Fruit fly (Drosophila melanogaster) whole organism, embryonic: ENCODE measurements around the gene dlg1.
A peak's percentile ranks its signal among the peaks of the same experiment; 100 is the strongest.

ENCODE experiments used
- Adf1 ChIP-seq: fragments of 200-800 bp; sonication (Bioruptor generic); IDR thresholded peaks from 2 replicates; pipeline ENCODE4 v1.3.6; 2022; ENCODE audit warnings: missing biosample characterization, missing genetic modification characterization
- CG10565 ChIP-seq: fragments of 200-800 bp; sonication (Bioruptor generic); optimal IDR thresholded peaks from 3 replicates; lab custom pipeline; 2016; ENCODE audit warnings: missing biosample characterization, mild to moderate bottlenecking, missing genetic modification characterization
- CG12104 ChIP-seq: fragments of 200-800 bp; sonication (Bioruptor generic); optimal IDR thresholded peaks from 3 replicates; lab custom pipeline; 2016; ENCODE audit warnings: missing biosample characterization, missing genetic modification characterization
- CG12236 ChIP-seq: fragments of 200-800 bp; sonication (Bioruptor generic); optimal IDR thresholded peaks from 2 replicates; lab custom pipeline; 2016; ENCODE audit warnings: missing biosample characterization, missing genetic modification characterization
- CG12391 ChIP-seq: fragments of 200-800 bp; sonication (Bioruptor generic); optimal IDR thresholded peaks from 3 replicates; lab custom pipeline; 2018; ENCODE audit warnings: missing biosample characterization, mild to moderate bottlenecking, missing genetic modification characterization, moderate library complexity
- CG12942 ChIP-seq: fragments of 200-800 bp; sonication (Bioruptor generic); optimal IDR thresholded peaks from 3 replicates; lab custom pipeline; 2016; ENCODE audit warnings: missing biosample characterization, missing genetic modification characterization
- CG14860 ChIP-seq: fragments of 200-800 bp; sonication (Bioruptor generic); IDR thresholded peaks from 3 replicates; pipeline ENCODE4 v1.3.6; 2022; ENCODE audit warnings: missing biosample characterization, missing genetic modification characterization; ENCODE audit not compliant: partially characterized antibody
- CG15514 ChIP-seq: fragments of 200-800 bp; sonication (Bioruptor generic); optimal IDR thresholded peaks from 3 replicates; lab custom pipeline; 2017; ENCODE audit warnings: missing biosample characterization, missing genetic modification characterization, mild to moderate bottlenecking, moderate library complexity, missing genetic modification reagents
- CG1602 ChIP-seq: fragments of 200-800 bp; sonication (Bioruptor generic); optimal IDR thresholded peaks from 3 replicates; lab custom pipeline; 2016; ENCODE audit warnings: missing biosample characterization, missing genetic modification characterization
- CG1647 ChIP-seq: fragments of 200-800 bp; sonication (Bioruptor generic); optimal IDR thresholded peaks from 3 replicates; lab custom pipeline; 2016; ENCODE audit warnings: missing biosample characterization, missing genetic modification characterization
- CG16863 ChIP-seq: fragments of 200-800 bp; sonication (Bioruptor generic); optimal IDR thresholded peaks from 3 replicates; lab custom pipeline; 2016; ENCODE audit warnings: missing biosample characterization, missing genetic modification characterization
- CG17186 ChIP-seq: fragments of 200-800 bp; sonication (Bioruptor generic); optimal IDR thresholded peaks from 3 replicates; lab custom pipeline; 2017; ENCODE audit warnings: missing biosample characterization, missing genetic modification reagents, missing genetic modification characterization
- CG17802 ChIP-seq: fragments of 200-800 bp; sonication (Bioruptor generic); optimal IDR thresholded peaks from 2 replicates; lab custom pipeline; 2018; ENCODE audit warnings: missing biosample characterization, mild to moderate bottlenecking, missing genetic modification characterization, moderate library complexity
- CG34376 ChIP-seq: fragments of 200-800 bp; sonication (Bioruptor generic); optimal IDR thresholded peaks from 2 replicates; lab custom pipeline; 2018; ENCODE audit warnings: missing biosample characterization, mild to moderate bottlenecking, missing genetic modification characterization
- CG4404 ChIP-seq: fragments of 200-800 bp; sonication (Bioruptor generic); IDR thresholded peaks from 2 replicates; pipeline ENCODE4 v1.3.6; 2022; ENCODE audit warnings: missing biosample characterization, missing genetic modification characterization
- CG6683 ChIP-seq: fragments of 200-800 bp; sonication (Bioruptor generic); optimal IDR thresholded peaks from 2 replicates; lab custom pipeline; 2017; ENCODE audit warnings: missing biosample characterization, mild to moderate bottlenecking, missing genetic modification characterization, missing genetic modification reagents
- CG7357 ChIP-seq: fragments of 200-800 bp; sonication (Bioruptor generic); IDR thresholded peaks from 3 replicates; pipeline ENCODE4 v1.3.6; 2022; ENCODE audit warnings: missing biosample characterization, missing genetic modification characterization
- CG8944 ChIP-seq: fragments of 200-800 bp; sonication (Bioruptor generic); optimal IDR thresholded peaks from 3 replicates; lab custom pipeline; 2016; ENCODE audit warnings: missing biosample characterization, missing genetic modification characterization
- Chrac-16 ChIP-seq: fragments of 200-800 bp; sonication (Bioruptor generic); optimal IDR thresholded peaks from 3 replicates; lab custom pipeline; 2016; ENCODE audit warnings: missing biosample characterization, missing genetic modification characterization
- Dip2 ChIP-seq: fragments of 200-800 bp; sonication (Bioruptor generic); IDR thresholded peaks from 2 replicates; pipeline ENCODE4 v1.3.6; 2022; ENCODE audit warnings: missing biosample characterization, missing genetic modification characterization
- Fer2 ChIP-seq: fragments of 200-800 bp; sonication (Bioruptor generic); optimal IDR thresholded peaks from 2 replicates; lab custom pipeline; 2018; ENCODE audit warnings: missing biosample characterization, mild to moderate bottlenecking, missing genetic modification characterization, moderate library complexity
- HLHmδ ChIP-seq: fragments of 200-800 bp; sonication (Bioruptor generic); optimal IDR thresholded peaks from 2 replicates; lab custom pipeline; 2018; ENCODE audit warnings: missing biosample characterization, mild to moderate bottlenecking, missing genetic modification characterization, moderate library complexity
- Hmr ChIP-seq: fragments of 200-800 bp; sonication (Bioruptor generic); optimal IDR thresholded peaks from 3 replicates; lab custom pipeline; 2017; ENCODE audit warnings: mild to moderate bottlenecking, missing biosample characterization, missing genetic modification reagents, missing genetic modification characterization
- MBD-R2 ChIP-seq: fragments of 200-800 bp; sonication (Bioruptor generic); IDR thresholded peaks from 2 replicates; pipeline ENCODE4 v1.3.6; 2022; ENCODE audit warnings: missing biosample characterization, missing genetic modification characterization
- Mad ChIP-seq: fragments of 200-800 bp; sonication (Bioruptor generic); optimal IDR thresholded peaks from 2 replicates; lab custom pipeline; 2016; ENCODE audit warnings: missing biosample characterization, missing genetic modification characterization
- NC2α ChIP-seq: fragments of 200-800 bp; sonication (Bioruptor generic); optimal IDR thresholded peaks from 2 replicates; lab custom pipeline; 2016; ENCODE audit warnings: missing biosample characterization, missing genetic modification characterization
- NK7.1 ChIP-seq: fragments of 200-800 bp; sonication (Bioruptor generic); optimal IDR thresholded peaks from 3 replicates; lab custom pipeline; 2016; ENCODE audit warnings: missing biosample characterization, missing genetic modification characterization
- Neu2 ChIP-seq: fragments of 200-800 bp; sonication (Bioruptor generic); optimal IDR thresholded peaks from 3 replicates; lab custom pipeline; 2016; ENCODE audit warnings: missing biosample characterization, missing genetic modification characterization, borderline replicate concordance
- Sox102F ChIP-seq: fragments of 200-800 bp; sonication (Bioruptor generic); optimal IDR thresholded peaks from 2 replicates; lab custom pipeline; 2018; ENCODE audit warnings: missing biosample characterization, mild to moderate bottlenecking, missing genetic modification characterization, moderate library complexity
- ab ChIP-seq: fragments of 200-800 bp; sonication (Bioruptor generic); optimal IDR thresholded peaks from 2 replicates; lab custom pipeline; 2016; ENCODE audit warnings: missing biosample characterization, missing genetic modification characterization
- chif ChIP-seq, 2 experiments: fragments of 200-800 bp; sonication (Bioruptor generic); optimal IDR thresholded peaks; 3 replicates each; lab custom pipeline; 2016; ENCODE audit warnings: missing biosample characterization in 2 of 2, missing genetic modification characterization in 2 of 2
- chinmo ChIP-seq: fragments of 200-800 bp; sonication (Bioruptor generic); IDR thresholded peaks from 4 replicates; pipeline ENCODE4 v1.3.6; 2022; ENCODE audit warnings: missing biosample characterization, missing genetic modification characterization; ENCODE audit not compliant: partially characterized antibody
- cwo ChIP-seq: fragments of 200-800 bp; sonication (Bioruptor generic); optimal IDR thresholded peaks from 3 replicates; lab custom pipeline; 2017; ENCODE audit warnings: missing biosample characterization, missing genetic modification characterization, mild to moderate bottlenecking, moderate library complexity, missing genetic modification reagents
- dimm ChIP-seq: fragments of 200-800 bp; sonication (Bioruptor generic); IDR thresholded peaks from 2 replicates; pipeline ENCODE4 v1.3.6; 2022; ENCODE audit warnings: missing biosample characterization, missing genetic modification characterization
- dpn ChIP-seq, 2 experiments: fragments of 200-800 bp; sonication (Bioruptor generic); optimal IDR thresholded peaks; 3 replicates each; lab custom pipeline; 2016; ENCODE audit warnings: missing biosample characterization in 2 of 2, missing genetic modification characterization in 2 of 2
- gem ChIP-seq: fragments of 200-800 bp; sonication (Bioruptor generic); optimal IDR thresholded peaks from 2 replicates; lab custom pipeline; 2019; ENCODE audit warnings: missing biosample characterization, mild to moderate bottlenecking, missing genetic modification characterization, moderate library complexity
- grau ChIP-seq: fragments of 200-800 bp; optimal IDR thresholded peaks from 3 replicates; lab custom pipeline; 2019; ENCODE audit warnings: missing biosample characterization, mild to moderate bottlenecking, missing genetic modification characterization, moderate library complexity
- gro ChIP-seq: fragments of 200-800 bp; sonication (Bioruptor generic); optimal IDR thresholded peaks from 2 replicates; lab custom pipeline; 2016; ENCODE audit warnings: missing biosample characterization, missing genetic modification characterization
- gsb-n ChIP-seq: fragments of 200-800 bp; sonication (Bioruptor generic); optimal IDR thresholded peaks from 3 replicates; lab custom pipeline; 2018; ENCODE audit warnings: missing biosample characterization, mild to moderate bottlenecking, missing genetic modification characterization
- gt ChIP-seq: fragments of 200-800 bp; sonication (Bioruptor generic); IDR thresholded peaks from 2 replicates; pipeline ENCODE4 v1.3.6; 2022; ENCODE audit warnings: missing biosample characterization, missing genetic modification characterization
- jumu ChIP-seq: fragments of 200-800 bp; sonication (Bioruptor generic); optimal IDR thresholded peaks from 3 replicates; lab custom pipeline; 2016; ENCODE audit warnings: missing biosample characterization, missing genetic modification characterization
- ken ChIP-seq: fragments of 200-800 bp; sonication (Bioruptor generic); IDR thresholded peaks from 3 replicates; pipeline ENCODE4 v1.3.6; 2022; ENCODE audit warnings: missing biosample characterization, missing genetic modification characterization
- lbe ChIP-seq: fragments of 200-800 bp; sonication (Bioruptor generic); optimal IDR thresholded peaks from 2 replicates; lab custom pipeline; 2016; ENCODE audit warnings: missing biosample characterization, mild to moderate bottlenecking, missing genetic modification characterization
- mirr ChIP-seq: fragments of 200-800 bp; sonication (Bioruptor generic); optimal IDR thresholded peaks from 3 replicates; lab custom pipeline; 2018; ENCODE audit warnings: missing biosample characterization, mild to moderate bottlenecking, missing genetic modification characterization
- org-1 ChIP-seq: fragments of 200-800 bp; sonication (Bioruptor generic); optimal IDR thresholded peaks from 2 replicates; lab custom pipeline; 2017; ENCODE audit warnings: missing biosample characterization, missing genetic modification characterization
- p53 ChIP-seq: fragments of 200-800 bp; sonication (Bioruptor generic); optimal IDR thresholded peaks from 2 replicates; lab custom pipeline; 2016; ENCODE audit warnings: missing biosample characterization, missing genetic modification characterization
- rib ChIP-seq: fragments of 200-800 bp; sonication (Bioruptor generic); IDR thresholded peaks from 2 replicates; pipeline ENCODE4 v1.3.6; 2022; ENCODE audit warnings: missing biosample characterization, missing genetic modification characterization
- run ChIP-seq: fragments of 200-800 bp; sonication (Bioruptor generic); optimal IDR thresholded peaks from 3 replicates; lab custom pipeline; 2018; ENCODE audit warnings: missing biosample characterization, mild to moderate bottlenecking, missing genetic modification characterization
- sens ChIP-seq: fragments of 200-800 bp; sonication (Bioruptor generic); peaks from one replicate; lab custom pipeline; 2016; ENCODE audit warnings: missing biosample characterization, missing genetic modification characterization
- sna ChIP-seq: fragments of 200-800 bp; sonication (Bioruptor generic); IDR thresholded peaks from 2 replicates; pipeline ENCODE4 v1.3.6; 2022; ENCODE audit warnings: missing biosample characterization, missing genetic modification characterization; ENCODE audit not compliant: partially characterized antibody
- trem ChIP-seq: fragments of 200-800 bp; optimal IDR thresholded peaks from 3 replicates; lab custom pipeline; 2019; ENCODE audit warnings: missing biosample characterization, mild to moderate bottlenecking, missing genetic modification characterization, moderate library complexity
- yki ChIP-seq: fragments of >200 bp; optimal IDR thresholded peaks from 3 replicates; lab custom pipeline; 2018

Gene dlg1

DNA sequence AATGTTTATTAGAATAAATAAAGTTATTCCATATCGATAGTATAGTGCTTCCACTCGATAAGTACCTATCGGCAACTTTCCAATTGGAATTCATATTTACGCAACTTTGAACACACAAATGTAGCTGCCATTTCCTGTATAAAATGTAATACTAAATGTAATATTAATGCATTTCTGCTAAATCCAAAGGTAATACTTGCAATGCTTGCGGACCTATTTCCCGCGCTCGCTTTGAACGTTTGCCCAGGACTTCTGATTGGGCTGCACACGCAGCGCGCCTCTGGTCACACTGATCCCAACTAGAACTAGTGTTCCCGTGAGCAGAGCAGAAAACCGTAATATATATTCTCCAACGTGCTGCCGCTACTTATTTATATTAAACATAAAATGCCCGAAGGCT, at the start of gene dlg1 (continued):
- TF ChIP-seq HLHmδ (no peak), NK7.1 (no peak), Mad (GFP tag; lab: Kevin White, UChicago) (no peak), CG10565 (GFP tag; lab: Kevin White, UChicago) (no peak), CG7357 (no peak), lbe (GFP tag; lab: Kevin White, UChicago) (no peak), CG12942 (GFP tag; lab: Kevin White, UChicago) (no peak), Chrac-16 (GFP tag; lab: Kevin White, UChicago) (no peak), p53 (GFP tag; lab: Kevin White, UChicago) (no peak), CG1602 (GFP tag; lab: Kevin White, UChicago) (no peak), CG12104 (GFP tag; lab: Kevin White, UChicago) (no peak), gsb-n (tag; lab: Kevin White, UChicago) (no peak), ken (GFP tag; lab: Robert Waterston, UW) (no peak), CG8944 (no peak), dpn (GFP tag; optimal IDR thresholded peaks at IDR 0.05; lab: Kevin White, UChicago) (no peak), jumu (no peak), CG15514 (GFP tag; lab: Kevin White, UChicago) (peak; percentile 97), CG12391 (tag; lab: Kevin White, UChicago) (no peak), CG34376 (GFP tag; lab: Kevin White, UChicago) (no peak), yki (lab: Kevin White, UChicago) (no peak), chif (GFP tag; optimal IDR thresholded peaks at IDR 0.05; lab: Kevin White, UChicago) (no peak), dimm (no peak), grau (tag; lab: Kevin White, UChicago) (no peak), gt (no peak), MBD-R2 (GFP tag; lab: Robert Waterston, UW) (peak; percentile 56), trem (peak; percentile 37), CG14860 (peak; percentile 65; the same call in 1 of the 3 replicates), run (no peak), CG16863 (GFP tag; lab: Kevin White, UChicago) (no peak), Adf1 (GFP tag; lab: Robert Waterston, UW) (no peak), CG17186 (GFP tag; lab: Kevin White, UChicago) (peak; percentile 4), sens (GFP tag; lab: Kevin White, UChicago) (peak; percentile 55), sna (peak; percentile 56), CG6683 (GFP tag; lab: Kevin White, UChicago) (no peak), chinmo (0 out of 4 replicates have a peak, but pooled peaks have one; percentile 49), CG12236 (GFP tag; lab: Kevin White, UChicago) (no peak), NC2α (GFP tag; lab: Kevin White, UChicago) (no peak), Fer2 (tag; lab: Kevin White, UChicago) (no peak), Sox102F (GFP tag; lab: Kevin White, UChicago) (no peak), rib (GFP tag; lab: Robert Waterston, UW) (no peak), CG17802 (tag; lab: Kevin White, UChicago) (no peak), gro (GFP tag; lab: Kevin White, UChicago) (no peak), CG1647 (GFP tag; lab: Kevin White, UChicago) (no peak), CG4404 (GFP tag; lab: Robert Waterston, UW) (no peak), org-1 (no peak), gem (no peak), Dip2 (GFP tag; lab: Robert Waterston, UW) (no peak), Hmr (GFP tag; lab: Kevin White, UChicago) (no peak), Neu2 (GFP tag; lab: Kevin White, UChicago) (no peak), ab (GFP tag; lab: Kevin White, UChicago) (no peak), cwo (GFP tag; lab: Kevin White, UChicago) (no peak), mirr (GFP tag; lab: Kevin White, UChicago) (no peak)
